Fruit fly (Drosophila melanogaster) whole organism, embryonic: ENCODE measurements around the gene CG13667.

ENCODE experiments used
- CG2129 ChIP-seq: fragments of 200-800 bp; sonication (Bioruptor generic); IDR thresholded peaks from 2 replicates; pipeline ENCODE4 v1.3.6; 2022; ENCODE audit warnings: missing biosample characterization, missing genetic modification characterization; ENCODE audit not compliant: partially characterized antibody
- NK7.1 ChIP-seq: fragments of 200-800 bp; sonication (Bioruptor generic); optimal IDR thresholded peaks from 3 replicates; lab custom pipeline; 2016; ENCODE audit warnings: missing biosample characterization, missing genetic modification characterization
- Six4 ChIP-seq: fragments of 200-800 bp; sonication (Bioruptor generic); optimal IDR thresholded peaks from 2 replicates; lab custom pipeline; 2016; ENCODE audit warnings: missing biosample characterization, missing genetic modification characterization
- ab ChIP-seq: fragments of 200-800 bp; sonication (Bioruptor generic); optimal IDR thresholded peaks from 2 replicates; lab custom pipeline; 2016; ENCODE audit warnings: missing biosample characterization, missing genetic modification characterization
- ac ChIP-seq: fragments of 200-800 bp; sonication (Bioruptor generic); optimal IDR thresholded peaks from 3 replicates; lab custom pipeline; 2017; ENCODE audit warnings: missing biosample characterization, mild to moderate bottlenecking, missing genetic modification characterization
- h ChIP-seq: fragments of >200 bp; optimal IDR thresholded peaks from 2 replicates; lab custom pipeline; 2017
- hbn ChIP-seq: fragments of 200-800 bp; sonication (Bioruptor generic); IDR thresholded peaks from 2 replicates; pipeline ENCODE4 v1.3.6; 2022; ENCODE audit warnings: missing biosample characterization, missing genetic modification characterization; ENCODE audit not compliant: partially characterized antibody
- salm ChIP-seq: fragments of 200-800 bp; sonication (Bioruptor generic); optimal IDR thresholded peaks from 2 replicates; lab custom pipeline; 2018; ENCODE audit warnings: missing biosample characterization, mild to moderate bottlenecking, missing genetic modification characterization
- shn ChIP-seq: fragments of 200-800 bp; sonication (Bioruptor generic); optimal IDR thresholded peaks from 3 replicates; lab custom pipeline; 2016; ENCODE audit warnings: missing biosample characterization, missing genetic modification characterization
- ssp ChIP-seq: fragments of 200-800 bp; sonication (Bioruptor generic); IDR thresholded peaks from 2 replicates; pipeline ENCODE4 v1.3.6; 2022; ENCODE audit warnings: missing biosample characterization, missing genetic modification characterization

dm6 chr3L:8383968-8384367, 21.3 kb upstream of the CG13667 start:
- TF ChIP-seq hbn (no peak), salm (tag; lab: Kevin White, UChicago) (no peak), ssp (no peak), CG2129 (no peak), Six4 (GFP tag; lab: Kevin White, UChicago) (no peak), ab (no peak), NK7.1 (GFP tag; lab: Kevin White, UChicago) (no peak), shn (GFP tag; lab: Kevin White, UChicago) (no peak), h (lab: Kevin White, UChicago) (no peak), ac (GFP tag; lab: Kevin White, UChicago) (no peak)
